Fruit fly (Drosophila melanogaster) S2 (cell line): ENCODE results near the gene PICK1.

ENCODE experiments used
- CG8478 ChIP-seq: fragments of >200 bp; optimal IDR thresholded peaks from 2 replicates; lab custom pipeline; 2018
- CTCF ChIP-seq, 2 experiments: fragments of >200 bp; optimal IDR thresholded peaks; 2 replicates each; lab custom pipeline; 2018

DNA sequence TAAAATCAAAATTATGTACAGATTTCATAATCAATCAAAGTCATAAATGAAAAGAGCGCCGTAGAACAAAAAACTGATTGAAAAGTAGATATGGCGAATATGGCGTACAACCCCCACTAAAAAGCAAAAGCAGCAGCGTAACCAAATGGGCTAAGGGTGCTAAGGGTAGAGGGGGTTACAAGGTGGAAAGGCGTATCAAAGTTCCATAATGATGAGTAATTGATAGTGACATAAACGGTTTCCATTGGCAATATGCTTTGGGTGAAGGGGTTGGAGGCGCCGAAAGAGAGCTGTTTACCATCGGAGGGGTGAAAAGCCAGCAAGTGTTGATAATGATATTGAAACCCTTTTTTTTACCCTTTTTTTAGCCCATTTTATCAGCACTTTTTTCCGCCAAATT lies 22.5 kb upstream of the PICK1 start:
- TF ChIP-seq CTCF (optimal IDR thresholded peaks at IDR 0.05; lab: Kevin White, UChicago) (no peak), CG8478 (lab: Kevin White, UChicago) (no peak)
